Fruit fly (Drosophila melanogaster) whole organism, wandering third instar larva: ENCODE data around the gene Fer2.

Source experiments
- Dif ChIP-seq: fragments of 200-275, 200-300 bp; sonication (Bioruptor generic); optimal IDR thresholded peaks from 2 replicates; lab custom pipeline; 2018; ENCODE audit warnings: missing biosample characterization, missing genetic modification characterization; ENCODE audit not compliant: partially characterized antibody
- br ChIP-seq: fragments of 200-800 bp; sonication (Bioruptor generic); optimal IDR thresholded peaks from 2 replicates; lab custom pipeline; 2016; ENCODE audit warnings: missing biosample characterization, missing genetic modification characterization
- psq ChIP-seq: fragments of 200-800 bp; sonication (Bioruptor generic); optimal IDR thresholded peaks from 3 replicates; lab custom pipeline; 2017; ENCODE audit warnings: missing biosample characterization, mild to moderate bottlenecking, missing genetic modification characterization, moderate library complexity

DNA sequence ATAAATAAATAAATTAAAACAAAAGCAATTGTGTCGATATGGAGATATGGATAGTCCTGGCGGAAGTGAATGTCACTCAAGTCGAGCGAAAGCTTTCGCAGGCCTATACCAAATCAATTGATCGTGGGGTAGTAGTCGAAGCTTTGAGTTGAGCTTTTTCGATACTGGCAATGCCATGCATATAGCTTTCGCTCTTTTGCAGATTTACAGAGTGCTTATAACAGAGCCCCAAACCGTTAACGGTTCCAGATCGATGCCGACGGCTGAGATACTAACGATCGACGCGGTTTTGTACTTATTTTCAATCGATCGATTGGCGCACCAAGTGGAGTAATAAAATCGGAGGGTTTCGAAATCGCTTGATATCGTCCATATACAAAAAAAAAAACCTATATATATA, 20.6 kb upstream of the Fer2 start, which contains the start of gene CG8925:
- no peak for TF ChIP-seq br (GFP tag; lab: Kevin White, UChicago)
- TF ChIP-seq psq (GFP tag; lab: Kevin White, UChicago), result no peak
- TF ChIP-seq Dif (GFP tag; lab: Kevin White, UChicago), result no peak
